Worm (Caenorhabditis elegans) whole organism, late embryonic: ENCODE results near the gene F09C6.3.

Experiments
- F13H6.1 ChIP-seq: sonication (generic microtip); optimal IDR thresholded peaks from 2 replicates; lab custom pipeline; 2016; ENCODE audit warnings: missing genetic modification characterization, missing compliant biosample characterization
- odd-2 ChIP-seq: sonication (generic microtip); optimal IDR thresholded peaks from 2 replicates; lab custom pipeline; 2017; ENCODE audit warnings: antibody characterized with exemption, mild to moderate bottlenecking, missing genetic modification characterization, missing compliant biosample characterization
- pha-4 ChIP-seq: fragments of 150-350 bp; optimal IDR thresholded peaks from 2 replicates; lab custom pipeline; 2018; ENCODE audit warnings: missing biosample characterization, missing genetic modification reagents, missing genetic modification characterization
- pqm-1 ChIP-seq: sonication (generic microtip); optimal IDR thresholded peaks from 2 replicates; lab custom pipeline; 2016; ENCODE audit warnings: missing genetic modification characterization, missing compliant biosample characterization
- tbx-2 ChIP-seq: sonication (generic microtip); optimal IDR thresholded peaks from 2 replicates; lab custom pipeline; 2016; ENCODE audit warnings: missing genetic modification characterization, missing compliant biosample characterization
- zip-5 ChIP-seq: sonication (generic microtip); optimal IDR thresholded peaks from 2 replicates; lab custom pipeline; 2016; ENCODE audit warnings: missing genetic modification characterization, missing compliant biosample characterization

- TF ChIP-seq pqm-1 (tag; lab: Kevin White, UChicago) (no peak), tbx-2 (no peak), odd-2 (tag; lab: Kevin White, UChicago) (no peak), pha-4 (tag; lab: Kevin White, UChicago) (no peak), F13H6.1 (no peak), zip-5 (tag; lab: Kevin White, UChicago) (no peak)
These were observed 47.4 kb upstream of the F09C6.3 start, which contains the start of gene Y102A5C.36 for ce11 chrV:16927345-16927744.
